Worm (Caenorhabditis elegans) whole organism, L1 larva: ENCODE measurements around the gene gpx-2.

Source experiments
- aha-1 ChIP-seq: fragments of 150-350 bp; optimal IDR thresholded peaks from 2 replicates; lab custom pipeline; 2014; ENCODE audit warnings: missing biosample characterization, missing genetic modification characterization
- ces-1 ChIP-seq: fragments of 150-350 bp; optimal IDR thresholded peaks from 2 replicates; lab custom pipeline; 2014; ENCODE audit warnings: missing biosample characterization, missing genetic modification reagents, missing genetic modification characterization
- fos-1 ChIP-seq: fragments of 150-350 bp; optimal IDR thresholded peaks from 2 replicates; lab custom pipeline; 2014; ENCODE audit warnings: missing biosample characterization, missing genetic modification characterization
- lin-13 ChIP-seq: fragments of 150-350 bp; optimal IDR thresholded peaks from 2 replicates; lab custom pipeline; 2014; ENCODE audit warnings: missing biosample characterization, missing genetic modification reagents, missing genetic modification characterization
- nhr-76 ChIP-seq: sonication (generic microtip); optimal IDR thresholded peaks from 2 replicates; lab custom pipeline; 2017; ENCODE audit warnings: missing biosample characterization, missing genetic modification characterization
- rnt-1 ChIP-seq: sonication (generic microtip); optimal IDR thresholded peaks from 2 replicates; lab custom pipeline; 2016; ENCODE audit warnings: mild to moderate bottlenecking, missing genetic modification characterization, moderate library complexity, missing compliant biosample characterization
- sox-4 ChIP-seq: sonication (generic microtip); optimal IDR thresholded peaks from 2 replicates; lab custom pipeline; 2016; ENCODE audit warnings: missing genetic modification characterization, missing compliant biosample characterization
- zag-1 ChIP-seq: fragments of 150-350 bp; optimal IDR thresholded peaks from 2 replicates; lab custom pipeline; 2014; ENCODE audit warnings: missing biosample characterization, missing genetic modification characterization

DNA sequence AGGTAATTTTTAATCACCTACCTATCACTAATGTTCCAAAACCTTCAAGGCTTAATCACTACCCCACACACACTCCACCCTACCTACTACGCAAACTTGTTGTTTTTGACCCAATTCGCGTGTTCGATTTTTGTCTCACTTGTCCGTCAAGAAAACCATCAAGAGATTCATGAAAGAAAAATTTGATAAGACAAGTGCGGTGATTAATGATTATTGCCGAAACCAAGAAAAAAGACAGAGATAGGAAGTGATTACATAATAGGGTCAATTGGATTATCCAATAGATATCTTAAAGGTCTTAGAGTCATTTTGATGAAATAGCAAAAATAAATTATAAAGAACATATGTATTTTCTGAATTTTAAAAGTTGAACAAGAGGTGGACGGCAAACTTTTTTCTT, 22.3 kb upstream of the gpx-2 start:
- TF ChIP-seq nhr-76 (tag; lab: Kevin White, UChicago) (no peak), ces-1 (GFP tag; lab: Kevin White, UChicago) (no peak), fos-1 (tag; lab: Kevin White, UChicago) (no peak), sox-4 (tag; lab: Kevin White, UChicago) (no peak), aha-1 (tag; lab: Kevin White, UChicago) (no peak), lin-13 (GFP tag; lab: Kevin White, UChicago) (no peak), rnt-1 (tag; lab: Kevin White, UChicago) (no peak), zag-1 (tag; lab: Kevin White, UChicago) (no peak)
